Worm (Caenorhabditis elegans) whole organism, L4 larva: ENCODE results near the gene sft-1.

Experiments
- F37D6.2 ChIP-seq: sonication (generic microtip); optimal IDR thresholded peaks from 2 replicates; lab custom pipeline; 2016; ENCODE audit warnings: mild to moderate bottlenecking, missing genetic modification characterization, missing compliant biosample characterization
- F49E8.2 ChIP-seq: sonication (generic microtip); optimal IDR thresholded peaks from 2 replicates; lab custom pipeline; 2016; ENCODE audit warnings: missing compliant biosample characterization, mild to moderate bottlenecking, missing genetic modification characterization, borderline replicate concordance
- aha-1 ChIP-seq: fragments of 150-350 bp; peaks from one replicate; lab custom pipeline; 2014; ENCODE audit warnings: missing biosample characterization, missing genetic modification characterization
- ceh-20 ChIP-seq: fragments of 200-800 bp; sonication (Bioruptor generic); IDR thresholded peaks from 2 replicates; pipeline ENCODE4 v1.3.6; 2022; ENCODE audit warnings: missing genetic modification reagents, missing genetic modification characterization, missing compliant biosample characterization
- ceh-28 ChIP-seq: fragments of 150-350 bp; optimal IDR thresholded peaks from 2 replicates; lab custom pipeline; 2014; ENCODE audit warnings: missing biosample characterization, missing genetic modification reagents, missing genetic modification characterization
- daf-16 ChIP-seq, 3 experiments: sonication (generic microtip); optimal IDR thresholded peaks; 2 replicates each; lab custom pipeline; 2016 to 2017; ENCODE audit warnings: missing genetic modification characterization in 3 of 3, missing genetic modification reagents in 3 of 3, mild to moderate bottlenecking in 2 of 3, missing compliant biosample characterization in 2 of 3, missing biosample characterization in 1 of 3, moderate library complexity in 1 of 3
- daf-8 ChIP-seq: fragments of 200-800 bp; sonication (Bioruptor generic); IDR thresholded peaks from 2 replicates; pipeline ENCODE4 v1.3.6; 2022; ENCODE audit warnings: missing genetic modification characterization, missing compliant biosample characterization
- dmd-6 ChIP-seq: fragments of 200-800 bp; sonication (Bioruptor generic); IDR thresholded peaks from 2 replicates; pipeline ENCODE4 v1.3.6; 2022; ENCODE audit warnings: missing genetic modification reagents, missing genetic modification characterization, missing compliant biosample characterization
- dmd-8 ChIP-seq: fragments of 200-800 bp; sonication (Bioruptor generic); IDR thresholded peaks from 2 replicates; pipeline ENCODE4 v1.3.6; 2022; ENCODE audit warnings: missing genetic modification characterization, missing compliant biosample characterization
- dve-1 ChIP-seq: sonication (generic microtip); optimal IDR thresholded peaks from 2 replicates; lab custom pipeline; 2017; ENCODE audit warnings: antibody characterized with exemption, mild to moderate bottlenecking, missing genetic modification characterization, missing compliant biosample characterization; ENCODE audit not compliant: insufficient read depth
- fos-1 ChIP-seq: fragments of 150-350 bp; optimal IDR thresholded peaks from 2 replicates; lab custom pipeline; 2014; ENCODE audit warnings: missing biosample characterization, missing genetic modification characterization
- hlh-11 ChIP-seq: fragments of 200-800 bp; sonication (Bioruptor generic); optimal IDR thresholded peaks from 2 replicates; lab custom pipeline; 2018; ENCODE audit warnings: mild to moderate bottlenecking, missing genetic modification characterization, missing compliant biosample characterization
- hlh-30 ChIP-seq: sonication (generic microtip); optimal IDR thresholded peaks from 2 replicates; lab custom pipeline; 2017; ENCODE audit warnings: antibody characterized with exemption, mild to moderate bottlenecking, missing genetic modification characterization, missing compliant biosample characterization; ENCODE audit not compliant: insufficient read depth
- hmg-1.1 ChIP-seq: fragments of 200-800 bp; sonication (Bioruptor generic); IDR thresholded peaks from 2 replicates; pipeline ENCODE4 v1.3.6; 2022; ENCODE audit warnings: missing genetic modification reagents, missing genetic modification characterization, missing compliant biosample characterization
- lin-13 ChIP-seq: fragments of 150-350 bp; optimal IDR thresholded peaks from 2 replicates; lab custom pipeline; 2014; ENCODE audit warnings: missing biosample characterization, missing genetic modification reagents, missing genetic modification characterization
- lin-38 ChIP-seq: fragments of 200-800 bp; sonication (Bioruptor generic); IDR thresholded peaks from 2 replicates; pipeline ENCODE4 v1.3.6; 2022; ENCODE audit warnings: missing genetic modification reagents, missing genetic modification characterization, missing compliant biosample characterization
- lir-3 ChIP-seq: sonication (generic microtip); optimal IDR thresholded peaks from 2 replicates; lab custom pipeline; 2016; ENCODE audit warnings: mild to moderate bottlenecking, missing genetic modification characterization, missing compliant biosample characterization
- lsy-2 ChIP-seq, 2 experiments: fragments of 150-350 bp in 1 of 2; sonication (generic microtip) in 1 of 2; optimal IDR thresholded peaks; 2 replicates each; lab custom pipeline; 2014 to 2017; ENCODE audit warnings: missing biosample characterization in 2 of 2, missing genetic modification characterization in 2 of 2
- madf-9 ChIP-seq: fragments of 200-800 bp; sonication (Bioruptor generic); conservative IDR thresholded peaks from 2 replicates; pipeline ENCODE4 v1.3.6; 2022; ENCODE audit warnings: missing genetic modification reagents, missing genetic modification characterization, missing compliant biosample characterization
- mdt-29 ChIP-seq: fragments of 200-800 bp; sonication (Bioruptor generic); IDR thresholded peaks from 2 replicates; pipeline ENCODE4 v1.3.6; 2022; ENCODE audit warnings: missing genetic modification reagents, missing genetic modification characterization, missing compliant biosample characterization
- mes-2 ChIP-seq: sonication (generic microtip); optimal IDR thresholded peaks from 2 replicates; lab custom pipeline; 2016; ENCODE audit warnings: missing genotype, mild to moderate bottlenecking, missing genetic modification characterization, missing compliant biosample characterization; ENCODE audit not compliant: poor library complexity, severe bottlenecking
- mxl-2 ChIP-seq: fragments of 200-800 bp; sonication (Bioruptor generic); conservative IDR thresholded peaks from 2 replicates; pipeline ENCODE4 v1.3.6; 2022; ENCODE audit warnings: missing genetic modification reagents, missing genetic modification characterization, missing compliant biosample characterization
- nhr-10 ChIP-seq: fragments of 150-350 bp; optimal IDR thresholded peaks from 2 replicates; lab custom pipeline; 2014; ENCODE audit warnings: missing biosample characterization, missing genetic modification characterization
- nhr-102 ChIP-seq: sonication (generic microtip); optimal IDR thresholded peaks from 2 replicates; lab custom pipeline; 2016; ENCODE audit warnings: mild to moderate bottlenecking, missing genetic modification characterization, moderate library complexity, missing compliant biosample characterization
- nhr-237 ChIP-seq: sonication (generic microtip); optimal IDR thresholded peaks from 2 replicates; lab custom pipeline; 2017; ENCODE audit warnings: missing biosample characterization, missing genetic modification characterization
- nhr-25 ChIP-seq: sonication (generic microtip); optimal IDR thresholded peaks from 2 replicates; lab custom pipeline; 2017; ENCODE audit warnings: missing genetic modification characterization, mild to moderate bottlenecking, missing compliant biosample characterization, antibody characterized with exemption, moderate library complexity, borderline replicate concordance; ENCODE audit not compliant: insufficient read depth
- nhr-28 ChIP-seq: fragments of 150-350 bp; optimal IDR thresholded peaks from 2 replicates; lab custom pipeline; 2014; ENCODE audit warnings: missing biosample characterization, missing genetic modification characterization
- nhr-41 ChIP-seq: fragments of 200-800 bp; sonication (Bioruptor generic); IDR thresholded peaks from 2 replicates; pipeline ENCODE4 v1.3.6; 2022; ENCODE audit warnings: missing genetic modification reagents, missing genetic modification characterization, missing compliant biosample characterization
- nhr-6 ChIP-seq: fragments of 150-350 bp; optimal IDR thresholded peaks from 2 replicates; lab custom pipeline; 2014; ENCODE audit warnings: missing biosample characterization, missing genetic modification characterization
- nhr-77 ChIP-seq: fragments of 150-350 bp; optimal IDR thresholded peaks from 2 replicates; lab custom pipeline; 2014; ENCODE audit warnings: missing biosample characterization, missing genetic modification characterization
- pha-4 ChIP-seq, 2 experiments: fragments of 150-350 bp in 1 of 2; fragments of 200-800 bp in 1 of 2; sonication (Bioruptor generic) in 1 of 2; IDR thresholded peaks in 1 of 2; optimal IDR thresholded peaks in 1 of 2; 2 replicates each; pipeline versions ENCODE4 v1.3.6 to Lab custom; 2014 to 2022; ENCODE audit warnings: missing genetic modification characterization in 2 of 2, missing genetic modification reagents in 2 of 2, missing biosample characterization in 1 of 2, missing compliant biosample characterization in 1 of 2
- pqm-1 ChIP-seq: sonication (generic microtip); optimal IDR thresholded peaks from 2 replicates; lab custom pipeline; 2017; ENCODE audit warnings: missing biosample characterization, missing genetic modification characterization
- rbr-2 ChIP-seq: sonication (generic microtip); optimal IDR thresholded peaks from 2 replicates; lab custom pipeline; 2016; ENCODE audit warnings: missing genotype, missing genetic modification characterization, missing compliant biosample characterization
- saeg-2 ChIP-seq: fragments of 200-800 bp; sonication (Bioruptor generic); IDR thresholded peaks from 2 replicates; pipeline ENCODE4 v1.3.6; 2022; ENCODE audit warnings: missing genetic modification reagents, missing genetic modification characterization, missing compliant biosample characterization
- spr-3 ChIP-seq: fragments of 200-800 bp; sonication (Bioruptor generic); optimal IDR thresholded peaks from 2 replicates; lab custom pipeline; 2018; ENCODE audit warnings: mild to moderate bottlenecking, missing genetic modification characterization, missing compliant biosample characterization
- unc-62 ChIP-seq, 3 experiments: fragments of 150-350 bp in 1 of 3; sonication (generic microtip); optimal IDR thresholded peaks in 2 of 3; peaks in 1 of 3; 1 replicate in 1 of 3; 2 replicates in 2 of 3; lab custom pipeline; 2014 to 2017; ENCODE audit warnings: missing biosample characterization in 3 of 3, missing genetic modification characterization in 3 of 3, missing genetic modification reagents in 3 of 3, missing genotype in 1 of 3
- ztf-11 ChIP-seq: fragments of 150-350 bp; optimal IDR thresholded peaks from 2 replicates; lab custom pipeline; 2014; ENCODE audit warnings: missing biosample characterization, missing genetic modification characterization
- ztf-7 ChIP-seq: fragments of 150-350 bp; optimal IDR thresholded peaks from 2 replicates; lab custom pipeline; 2014; ENCODE audit warnings: missing biosample characterization, missing genetic modification characterization

The sft-1 gene

ce11 chrIII:3124209-3124786 is 37.8 kb downstream of the sft-1 start:
- no peak for TF ChIP-seq unc-62 (GFP tag; optimal IDR thresholded peaks at IDR 0.05 in 1 of 2; lab: Kevin White, UChicago)
- no peak for TF ChIP-seq unc-62 (tag; optimal IDR thresholded peaks at IDR 0.05; lab: Kevin White, UChicago)
- TF ChIP-seq nhr-25 (tag; lab: Kevin White, UChicago): no peak
- TF ChIP-seq dmd-8: no peak
- no peak for TF ChIP-seq rbr-2
- peak; percentile 3 for TF ChIP-seq nhr-28 (tag; lab: Kevin White, UChicago)
- peak; percentile 20 for TF ChIP-seq dve-1 (tag; lab: Kevin White, UChicago)
- TF ChIP-seq spr-3 (GFP tag; lab: Kevin White, UChicago): no peak
- peak in 1 of 2 experiments; percentile 12 for TF ChIP-seq lsy-2 (tag; optimal IDR thresholded peaks at IDR 0.05; lab: Kevin White, UChicago)
- TF ChIP-seq saeg-2 (GFP tag; lab: Robert Waterston, UW): no peak
- no peak for TF ChIP-seq pha-4 (GFP tag; IDR thresholded peaks at IDR 0.05; lab: Robert Waterston, UW)
- TF ChIP-seq pha-4 (tag; optimal IDR thresholded peaks at IDR 0.05; lab: Kevin White, UChicago): peak; percentile 63
- no peak for TF ChIP-seq nhr-41 (GFP tag; lab: Robert Waterston, UW)
- TF ChIP-seq lir-3: no peak

DNA sequence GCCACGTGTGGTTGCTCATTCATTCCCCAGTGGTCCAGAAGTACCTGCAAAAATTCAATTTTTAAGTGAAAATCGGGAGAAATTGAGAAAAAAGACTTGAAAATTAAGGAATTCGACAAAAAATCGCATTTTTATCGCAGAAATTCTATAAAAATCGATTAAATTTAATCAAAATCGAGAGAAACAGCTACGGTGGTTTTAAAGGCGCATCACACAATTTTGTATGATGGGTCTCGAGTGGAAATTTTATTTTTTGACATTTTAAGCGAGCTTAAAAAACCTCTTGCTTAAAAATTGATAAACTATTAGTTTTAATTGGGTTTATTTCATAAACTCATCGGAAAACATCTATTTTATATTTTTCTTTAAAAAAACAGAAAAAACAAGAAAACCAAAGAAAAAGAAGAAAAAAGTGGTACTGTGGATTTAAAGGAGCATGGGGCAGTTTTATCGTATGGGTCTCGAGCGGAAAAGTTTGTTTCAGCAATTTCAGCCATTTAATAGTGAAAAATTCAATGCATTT is 40.7 kb downstream of the sft-1 start, which contains the start of gene nipa-1:
Gene nipa-1 (minus strand): TSS at position 51 of the 523 bp plus-strand sequence.
- peak; percentile 17 for TF ChIP-seq F49E8.2
- TF ChIP-seq nhr-237 (tag; lab: Kevin White, UChicago): no peak

ce11 chrIII:3127613-3128012 is 41.1 kb downstream of the sft-1 start:
- TF ChIP-seq madf-9 (GFP tag; lab: Robert Waterston, UW) (no peak), F37D6.2 (tag; lab: Kevin White, UChicago) (no peak), ztf-11 (tag; lab: Kevin White, UChicago) (no peak), saeg-2 (GFP tag; lab: Robert Waterston, UW) (no peak), pqm-1 (tag; lab: Kevin White, UChicago) (peak; percentile 1), hlh-30 (peak; percentile 18), lin-38 (no peak), hlh-11 (peak; percentile 56), dmd-6 (GFP tag; lab: Robert Waterston, UW) (peak; percentile 41), daf-16 (GFP tag; optimal IDR thresholded peaks at IDR 0.05; lab: Kevin White, UChicago) (no peak), daf-16 (tag; optimal IDR thresholded peaks at IDR 0.05; lab: Kevin White, UChicago) (peak; percentile 33), mes-2 (peak; percentile 57), lin-13 (no peak), nhr-6 (peak; percentile 34), mxl-2 (GFP tag; lab: Robert Waterston, UW) (no peak), nhr-28 (tag; lab: Kevin White, UChicago) (peak; percentile 71), dve-1 (tag; lab: Kevin White, UChicago) (peak; percentile 31), fos-1 (no peak), nhr-41 (GFP tag; lab: Robert Waterston, UW) (no peak), unc-62 (GFP tag; optimal IDR thresholded peaks at IDR 0.05 in 1 of 2; lab: Kevin White, UChicago) (no peak), unc-62 (tag; optimal IDR thresholded peaks at IDR 0.05; lab: Kevin White, UChicago) (no peak), hmg-1.1 (0 out of 2 replicates have a peak, but pooled peaks have one; percentile 28), nhr-102 (tag; lab: Kevin White, UChicago) (no peak), mdt-29 (no peak), aha-1 (tag; lab: Kevin White, UChicago) (peak; percentile 18), ceh-28 (no peak), ztf-7 (no peak), daf-8 (GFP tag; lab: Robert Waterston, UW) (no peak), nhr-77 (tag; lab: Kevin White, UChicago) (peak; percentile 48), ceh-20 (GFP tag; lab: Robert Waterston, UW) (no peak), nhr-10 (no peak)
